Worm (Caenorhabditis elegans) whole organism, mixed stage, embryonic: Measurements from ENCODE around the gene rpl-37.
A peak's percentile ranks its signal among the peaks of the same experiment; 100 is the strongest.

ENCODE experiments used
- M03D4.4 ChIP-seq: sonication (generic microtip); optimal IDR thresholded peaks from 2 replicates; lab custom pipeline; 2017; ENCODE audit warnings: mild to moderate bottlenecking, missing genetic modification characterization, missing compliant biosample characterization
- bed-3 ChIP-seq: fragments of 200-800 bp; sonication (Bioruptor generic); optimal IDR thresholded peaks from 3 replicates; lab custom pipeline; 2018; ENCODE audit warnings: mild to moderate bottlenecking, missing genetic modification characterization, moderate library complexity, missing compliant biosample characterization
- blmp-1 ChIP-seq: fragments of 150-350 bp; optimal IDR thresholded peaks from 2 replicates; lab custom pipeline; 2014; ENCODE audit warnings: missing biosample characterization, missing genetic modification characterization
- ceh-39 ChIP-seq: fragments of 150-350 bp; optimal IDR thresholded peaks from 2 replicates; lab custom pipeline; 2014; ENCODE audit warnings: missing biosample characterization, missing genetic modification characterization
- ceh-43 ChIP-seq: fragments of 200-800 bp; sonication (Bioruptor generic); optimal IDR thresholded peaks from 2 replicates; lab custom pipeline; 2018; ENCODE audit warnings: mild to moderate bottlenecking, missing genetic modification characterization, moderate library complexity, missing compliant biosample characterization
- ceh-83 ChIP-seq: fragments of 200-800 bp; sonication (Bioruptor generic); optimal IDR thresholded peaks from 2 replicates; lab custom pipeline; 2018; ENCODE audit warnings: mild to moderate bottlenecking, missing genetic modification characterization, missing compliant biosample characterization
- ces-1 ChIP-seq: fragments of 150-350 bp; optimal IDR thresholded peaks from 2 replicates; lab custom pipeline; 2014; ENCODE audit warnings: missing biosample characterization, missing genetic modification reagents, missing genetic modification characterization
- cnd-1 ChIP-seq: fragments of 200-800 bp; sonication (Bioruptor generic); optimal IDR thresholded peaks from 2 replicates; lab custom pipeline; 2018; ENCODE audit warnings: mild to moderate bottlenecking, missing genetic modification characterization, missing compliant biosample characterization
- drap-1 ChIP-seq: fragments of 200-800 bp; sonication (Bioruptor generic); optimal IDR thresholded peaks from 3 replicates; lab custom pipeline; 2018; ENCODE audit warnings: mild to moderate bottlenecking, missing genetic modification characterization, missing compliant biosample characterization
- elt-1 ChIP-seq: sonication (generic microtip); optimal IDR thresholded peaks from 2 replicates; lab custom pipeline; 2017; ENCODE audit warnings: missing genetic modification characterization, mild to moderate bottlenecking, missing compliant biosample characterization, antibody characterized with exemption, moderate library complexity, borderline replicate concordance; ENCODE audit not compliant: insufficient read depth
- elt-3 ChIP-seq: fragments of 150-350 bp; optimal IDR thresholded peaks from 2 replicates; lab custom pipeline; 2014; ENCODE audit warnings: missing biosample characterization, missing genetic modification characterization
- flh-1 ChIP-seq: fragments of 200-800 bp; sonication (Bioruptor generic); optimal IDR thresholded peaks from 2 replicates; lab custom pipeline; 2018; ENCODE audit warnings: mild to moderate bottlenecking, missing genetic modification characterization, moderate library complexity, missing compliant biosample characterization
- ham-2 ChIP-seq: fragments of 200-800 bp; sonication (Bioruptor generic); optimal IDR thresholded peaks from 2 replicates; lab custom pipeline; 2018; ENCODE audit warnings: mild to moderate bottlenecking, missing genetic modification characterization, missing compliant biosample characterization
- hlh-1 ChIP-seq: fragments of 150-350 bp; optimal IDR thresholded peaks from 2 replicates; lab custom pipeline; 2014; ENCODE audit warnings: missing biosample characterization, missing genetic modification reagents, missing genetic modification characterization
- lin-13 ChIP-seq: fragments of 150-350 bp; optimal IDR thresholded peaks from 2 replicates; lab custom pipeline; 2014; ENCODE audit warnings: missing biosample characterization, missing genetic modification characterization
- lin-32 ChIP-seq: fragments of 200-800 bp; sonication (Bioruptor generic); optimal IDR thresholded peaks from 2 replicates; lab custom pipeline; 2018; ENCODE audit warnings: mild to moderate bottlenecking, missing genetic modification characterization, missing compliant biosample characterization
- lsy-2 ChIP-seq: fragments of 150-350 bp; optimal IDR thresholded peaks from 2 replicates; lab custom pipeline; 2014; ENCODE audit warnings: missing biosample characterization, missing genetic modification characterization
- mab-5 ChIP-seq: fragments of 150-350 bp; optimal IDR thresholded peaks from 2 replicates; lab custom pipeline; 2014; ENCODE audit warnings: missing biosample characterization, missing genetic modification characterization
- mep-1 ChIP-seq: fragments of 150-350 bp; optimal IDR thresholded peaks from 2 replicates; lab custom pipeline; 2017; ENCODE audit warnings: missing biosample characterization, missing genetic modification reagents, missing genetic modification characterization, inconsistent platforms
- mls-2 ChIP-seq: sonication (generic microtip); optimal IDR thresholded peaks from 2 replicates; lab custom pipeline; 2016; ENCODE audit warnings: mild to moderate bottlenecking, missing genetic modification characterization, moderate library complexity, missing compliant biosample characterization
- nhr-12 ChIP-seq: fragments of 150-350 bp; optimal IDR thresholded peaks from 2 replicates; lab custom pipeline; 2014; ENCODE audit warnings: missing biosample characterization, missing genetic modification characterization
- nhr-2 ChIP-seq: fragments of 150-350 bp; optimal IDR thresholded peaks from 2 replicates; lab custom pipeline; 2014; ENCODE audit warnings: missing biosample characterization, missing genetic modification characterization
- nhr-237 ChIP-seq: fragments of 150-350 bp; optimal IDR thresholded peaks from 2 replicates; lab custom pipeline; 2014; ENCODE audit warnings: missing biosample characterization, missing genetic modification characterization
- nhr-28 ChIP-seq: fragments of 150-350 bp; optimal IDR thresholded peaks from 2 replicates; lab custom pipeline; 2014; ENCODE audit warnings: missing biosample characterization, missing genetic modification characterization
- nhr-76 ChIP-seq: sonication (generic microtip); optimal IDR thresholded peaks from 2 replicates; lab custom pipeline; 2017; ENCODE audit warnings: missing biosample characterization, missing genetic modification characterization
- pha-4 ChIP-seq: fragments of 150-350 bp; optimal IDR thresholded peaks from 2 replicates; lab custom pipeline; 2018; ENCODE audit warnings: missing biosample characterization, missing genetic modification reagents, missing genetic modification characterization
- sem-2 ChIP-seq: fragments of 200-800 bp; sonication (Bioruptor generic); optimal IDR thresholded peaks from 2 replicates; lab custom pipeline; 2018; ENCODE audit warnings: mild to moderate bottlenecking, missing genetic modification characterization, missing compliant biosample characterization
- snpc-4 ChIP-seq: fragments of 150-350 bp; optimal IDR thresholded peaks from 2 replicates; lab custom pipeline; 2014; ENCODE audit warnings: missing biosample characterization, missing genetic modification characterization
- sptf-1 ChIP-seq: sonication (generic microtip); optimal IDR thresholded peaks from 2 replicates; lab custom pipeline; 2017; ENCODE audit warnings: mild to moderate bottlenecking, missing genetic modification characterization, moderate library complexity, missing compliant biosample characterization
- tbx-8 ChIP-seq: fragments of 200-800 bp; sonication (Bioruptor generic); optimal IDR thresholded peaks from 2 replicates; lab custom pipeline; 2018; ENCODE audit warnings: mild to moderate bottlenecking, missing genetic modification characterization, moderate library complexity, missing compliant biosample characterization
- unc-120 ChIP-seq: sonication (generic microtip); optimal IDR thresholded peaks from 2 replicates; lab custom pipeline; 2017; ENCODE audit warnings: missing genetic modification characterization, missing compliant biosample characterization; ENCODE audit not compliant: poor library complexity, severe bottlenecking
- unc-39 ChIP-seq: fragments of 150-350 bp; optimal IDR thresholded peaks from 2 replicates; lab custom pipeline; 2014; ENCODE audit warnings: missing biosample characterization, missing genetic modification characterization
- unc-62 ChIP-seq: fragments of 150-350 bp; optimal IDR thresholded peaks from 2 replicates; lab custom pipeline; 2014; ENCODE audit warnings: missing biosample characterization, missing genetic modification reagents, missing genetic modification characterization
- zip-8 ChIP-seq: fragments of 150-350 bp; optimal IDR thresholded peaks from 2 replicates; lab custom pipeline; 2014; ENCODE audit warnings: missing biosample characterization, missing genetic modification characterization
- ztf-11 ChIP-seq: fragments of 150-350 bp; optimal IDR thresholded peaks from 2 replicates; lab custom pipeline; 2014; ENCODE audit warnings: missing biosample characterization, missing genetic modification characterization

Gene rpl-37

ce11 chrIII:3487133-3487532, 41.3 kb upstream of the rpl-37 start:
- TF ChIP-seq ceh-43 (GFP tag; lab: Kevin White, UChicago): no peak
- TF ChIP-seq sptf-1 (tag; lab: Kevin White, UChicago): no peak
- TF ChIP-seq cnd-1 (tag; lab: Kevin White, UChicago): no peak

- TF ChIP-seq unc-62 (GFP tag; lab: Kevin White, UChicago) (no peak), ham-2 (GFP tag; lab: Kevin White, UChicago) (no peak), elt-3 (no peak), mls-2 (tag; lab: Kevin White, UChicago) (no peak), ceh-43 (GFP tag; lab: Kevin White, UChicago) (no peak), flh-1 (GFP tag; lab: Kevin White, UChicago) (no peak), ceh-39 (tag; lab: Kevin White, UChicago) (no peak), nhr-2 (tag; lab: Kevin White, UChicago) (no peak), sem-2 (GFP tag; lab: Kevin White, UChicago) (no peak), cnd-1 (tag; lab: Kevin White, UChicago) (no peak), nhr-237 (tag; lab: Kevin White, UChicago) (no peak), nhr-12 (tag; lab: Kevin White, UChicago) (no peak), unc-39 (tag; lab: Kevin White, UChicago) (no peak), tbx-8 (GFP tag; lab: Kevin White, UChicago) (no peak), sptf-1 (tag; lab: Kevin White, UChicago) (no peak), ces-1 (GFP tag; lab: Kevin White, UChicago) (no peak), pha-4 (no peak)
These were observed 40.2 kb upstream of the rpl-37 start, which contains the start of gene C34C12.7 for ce11 chrIII:3488224-3488623. Gene C34C12.7 (minus strand): TSS chrIII:3488341.

- TF ChIP-seq ceh-83 (no peak), ces-1 (GFP tag; lab: Kevin White, UChicago) (no peak), elt-1 (tag; lab: Kevin White, UChicago) (no peak), sptf-1 (tag; lab: Kevin White, UChicago) (no peak), cnd-1 (tag; lab: Kevin White, UChicago) (no peak), blmp-1 (tag; lab: Kevin White, UChicago) (no peak), nhr-2 (tag; lab: Kevin White, UChicago) (no peak), elt-3 (no peak), sem-2 (GFP tag; lab: Kevin White, UChicago) (no peak), hlh-1 (no peak), unc-120 (tag; lab: Kevin White, UChicago) (no peak)
These were observed 35.3 kb upstream of the rpl-37 start, which contains the start of gene gly-14 for ce11 chrIII:3493138-3493537. Gene gly-14 (minus strand): TSS chrIII:3493238.

ce11 chrIII:3498957-3499356, 29.5 kb upstream of the rpl-37 start, which contains the start of gene M01F1.9:
Gene M01F1.9 (minus strand): TSS chrIII:3499057.
- TF ChIP-seq tbx-8 (GFP tag; lab: Kevin White, UChicago) (no peak), ceh-39 (tag; lab: Kevin White, UChicago) (no peak), snpc-4 (tag; lab: Kevin White, UChicago) (no peak), nhr-237 (tag; lab: Kevin White, UChicago) (no peak), cnd-1 (tag; lab: Kevin White, UChicago) (no peak), elt-1 (tag; lab: Kevin White, UChicago) (no peak), bed-3 (GFP tag; lab: Kevin White, UChicago) (no peak), nhr-76 (tag; lab: Kevin White, UChicago) (no peak)

ce11 chrIII:3499850-3500249, 28.6 kb upstream of the rpl-37 start:
- peak; percentile 62 for TF ChIP-seq mep-1 (tag; lab: Kevin White, UChicago)
- no peak for TF ChIP-seq nhr-12 (tag; lab: Kevin White, UChicago)
- TF ChIP-seq snpc-4 (tag; lab: Kevin White, UChicago): no peak
- TF ChIP-seq ces-1 (GFP tag; lab: Kevin White, UChicago): peak; percentile 46
- TF ChIP-seq unc-120 (tag; lab: Kevin White, UChicago): peak; percentile 71
- peak; percentile 96 for TF ChIP-seq ceh-83
- peak; percentile 97 for TF ChIP-seq sptf-1 (tag; lab: Kevin White, UChicago)
- peak; percentile 92 for TF ChIP-seq M03D4.4 (tag; lab: Kevin White, UChicago)
- peak; percentile 98 for TF ChIP-seq mls-2 (tag; lab: Kevin White, UChicago)
- TF ChIP-seq cnd-1 (tag; lab: Kevin White, UChicago): peak; percentile 98
- no peak for TF ChIP-seq lsy-2
- no peak for TF ChIP-seq nhr-237 (tag; lab: Kevin White, UChicago)
- no peak for TF ChIP-seq pha-4
- TF ChIP-seq bed-3 (GFP tag; lab: Kevin White, UChicago): peak; percentile 94
- no peak for TF ChIP-seq ztf-11 (tag; lab: Kevin White, UChicago)
- TF ChIP-seq lin-32 (GFP tag; lab: Kevin White, UChicago): peak; percentile 97
- no peak for TF ChIP-seq mab-5 (tag; lab: Kevin White, UChicago)
- TF ChIP-seq ham-2 (GFP tag; lab: Kevin White, UChicago): peak; percentile 85
- TF ChIP-seq blmp-1 (tag; lab: Kevin White, UChicago): no peak
- no peak for TF ChIP-seq nhr-2 (tag; lab: Kevin White, UChicago)
- peak; percentile 91 for TF ChIP-seq sem-2 (GFP tag; lab: Kevin White, UChicago)
- peak; percentile 100 for TF ChIP-seq tbx-8 (GFP tag; lab: Kevin White, UChicago)
- TF ChIP-seq nhr-28 (tag; lab: Kevin White, UChicago): no peak
- TF ChIP-seq unc-39 (tag; lab: Kevin White, UChicago): no peak
- no peak for TF ChIP-seq hlh-1
- no peak for TF ChIP-seq zip-8
- TF ChIP-seq elt-3: no peak
- no peak for TF ChIP-seq nhr-76 (tag; lab: Kevin White, UChicago)
- no peak for TF ChIP-seq elt-1 (tag; lab: Kevin White, UChicago)
- peak; percentile 81 for TF ChIP-seq ceh-43 (GFP tag; lab: Kevin White, UChicago)
- TF ChIP-seq unc-62 (GFP tag; lab: Kevin White, UChicago): no peak
- TF ChIP-seq ceh-39 (tag; lab: Kevin White, UChicago): no peak
- TF ChIP-seq flh-1 (GFP tag; lab: Kevin White, UChicago): peak; percentile 69
- TF ChIP-seq drap-1 (GFP tag; lab: Kevin White, UChicago): peak; percentile 95
- peak; percentile 29 for TF ChIP-seq lin-13 (tag; lab: Kevin White, UChicago)
- TF ChIP-seq, all 35 proteins: peak for 17
